Worm (Caenorhabditis elegans): ENCODE data around the gene ttr-5.

The ttr-5 gene

DNA sequence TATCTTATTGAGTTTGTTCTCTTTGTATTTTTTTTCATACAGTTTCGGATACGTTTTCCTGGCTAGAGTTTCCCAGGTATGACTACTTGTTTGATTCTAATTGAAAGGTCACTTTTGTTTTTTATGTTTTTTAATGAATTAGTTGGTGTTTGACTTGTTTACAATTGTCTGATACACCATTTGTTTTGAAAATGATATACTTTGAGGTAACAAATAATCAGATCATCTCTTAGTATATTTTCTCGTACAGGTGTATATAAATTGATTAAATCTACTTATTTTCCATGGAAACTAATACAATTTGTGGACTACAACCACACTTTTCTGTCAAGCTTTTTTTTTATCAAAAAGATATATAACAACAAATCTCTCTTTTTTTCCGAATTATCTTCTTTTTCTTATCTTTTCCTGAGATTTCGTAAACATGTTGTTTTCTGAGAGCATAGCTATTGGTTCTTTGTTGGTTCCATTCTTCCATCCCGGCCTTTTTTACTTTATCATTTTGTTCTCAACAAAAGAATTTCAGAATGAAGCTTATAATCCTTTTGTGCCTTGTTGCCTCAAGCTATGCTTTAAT, at the start of gene ttr-5:
Gene ttr-5, plus strand, starts transcription at position 527 of the 577 bp plus-strand sequence.
- TF ChIP-seq ztf-23 (GFP tag; IDR thresholded peaks at IDR 0.05) (no peak), T22C8.4 (GFP tag; IDR thresholded peaks at IDR 0.05) (no peak), flt-1 (GFP tag; IDR thresholded peaks at IDR 0.05) (no peak), ztf-29 (GFP tag; IDR thresholded peaks at IDR 0.05) (no peak), med-1 (GFP tag; optimal IDR thresholded peaks at IDR 0.05; ENCODE audit: insufficient read depth) (no peak)

DNA sequence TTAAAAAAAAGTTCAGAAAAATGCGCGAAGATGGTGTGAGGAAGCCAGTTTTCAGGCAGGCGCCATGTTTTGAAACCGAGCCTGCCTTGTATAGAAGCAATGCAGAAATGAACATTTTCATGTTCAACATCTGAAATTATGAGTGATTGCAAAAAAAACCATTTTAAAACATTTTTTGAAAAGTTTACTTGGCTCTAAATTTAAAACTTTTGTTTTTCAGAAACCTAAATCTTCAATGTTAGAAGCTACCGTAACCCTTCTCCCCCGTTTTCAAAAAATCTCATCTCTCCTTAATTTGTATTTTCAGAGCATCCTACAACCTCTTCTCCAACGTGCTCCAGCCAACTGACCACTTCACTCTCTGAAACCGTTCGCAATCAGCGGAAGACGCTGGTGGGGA, 48.6 kb upstream of the ttr-5 start, which contains the start of gene fozi-1:
Gene fozi-1, plus strand, starts transcription at position 301 of the 400 bp plus-strand sequence.
- no peak for TF ChIP-seq flt-1 (GFP tag; IDR thresholded peaks at IDR 0.05)
- no peak for TF ChIP-seq klf-2 (GFP tag; conservative IDR thresholded peaks at IDR 0.05)
- no peak for TF ChIP-seq med-1 (GFP tag; optimal IDR thresholded peaks at IDR 0.05; ENCODE audit: insufficient read depth)
- TF ChIP-seq tab-1 (GFP tag; IDR thresholded peaks at IDR 0.05) = no peak
- TF ChIP-seq T22C8.4 (GFP tag; IDR thresholded peaks at IDR 0.05) = no peak
- no peak for TF ChIP-seq ztf-29 (GFP tag; IDR thresholded peaks at IDR 0.05)
- TF ChIP-seq ztf-23 (GFP tag; IDR thresholded peaks at IDR 0.05) = no peak
- no peak for TF ChIP-seq ref-1 (GFP tag; conservative IDR thresholded peaks at IDR 0.05)
- no peak for TF ChIP-seq cog-1 (tag; optimal IDR thresholded peaks at IDR 0.05)

DNA sequence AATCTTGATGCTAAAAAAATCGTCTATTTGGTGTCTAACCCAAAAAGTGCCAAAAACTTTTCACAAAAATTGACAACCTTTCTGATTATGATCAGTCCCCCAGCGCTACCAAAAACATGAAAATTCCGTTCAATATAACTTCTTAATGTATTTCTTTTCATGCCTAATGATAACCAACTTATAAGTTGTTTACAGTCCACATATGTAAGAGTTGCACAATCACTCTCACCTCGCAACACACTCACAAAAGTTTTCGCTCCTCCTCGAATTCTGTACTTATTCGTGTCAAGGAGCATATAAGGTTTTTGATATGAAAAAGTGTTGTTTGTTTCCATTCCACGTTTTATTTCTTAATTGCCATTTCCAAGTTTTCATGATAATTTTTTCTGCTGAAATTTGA, 41.6 kb upstream of the ttr-5 start:
- TF ChIP-seq tab-1 (GFP tag; IDR thresholded peaks at IDR 0.05) = no peak
- no peak for TF ChIP-seq T22C8.4 (GFP tag; IDR thresholded peaks at IDR 0.05)
- TF ChIP-seq cog-1 (tag; optimal IDR thresholded peaks at IDR 0.05) = no peak
- TF ChIP-seq klf-2 (GFP tag; conservative IDR thresholded peaks at IDR 0.05) = no peak
- TF ChIP-seq flt-1 (GFP tag; IDR thresholded peaks at IDR 0.05) = no peak
- no peak for TF ChIP-seq ztf-29 (GFP tag; IDR thresholded peaks at IDR 0.05)
- TF ChIP-seq ref-1 (GFP tag; conservative IDR thresholded peaks at IDR 0.05) = no peak
- no peak for TF ChIP-seq med-1 (GFP tag; optimal IDR thresholded peaks at IDR 0.05; ENCODE audit: insufficient read depth)
- no peak for TF ChIP-seq ztf-23 (GFP tag; IDR thresholded peaks at IDR 0.05)

DNA sequence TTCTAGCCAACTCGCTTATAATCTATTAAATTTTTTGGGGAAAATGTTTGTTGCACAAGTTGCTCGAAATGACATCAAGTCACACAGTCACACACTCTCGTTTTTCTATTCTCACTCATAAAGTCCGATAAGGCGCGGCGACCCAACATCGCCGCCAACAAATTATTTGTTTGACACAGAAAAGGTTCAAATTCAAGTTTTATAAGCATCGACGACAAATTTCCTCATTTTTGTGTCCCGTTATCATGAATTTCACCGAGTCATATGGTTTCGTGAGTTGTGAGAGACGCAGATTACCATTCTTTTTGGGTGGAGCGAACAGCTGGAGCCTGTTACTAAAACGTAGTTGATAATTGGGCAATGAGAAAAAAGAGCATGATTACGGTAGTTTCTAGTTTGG, 40.3 kb upstream of the ttr-5 start:
- TF ChIP-seq cog-1 (tag; optimal IDR thresholded peaks at IDR 0.05) (no peak), T22C8.4 (GFP tag; IDR thresholded peaks at IDR 0.05) (no peak), med-1 (GFP tag; optimal IDR thresholded peaks at IDR 0.05; ENCODE audit: insufficient read depth) (no peak), klf-2 (GFP tag; conservative IDR thresholded peaks at IDR 0.05) (no peak), flt-1 (GFP tag; IDR thresholded peaks at IDR 0.05) (no peak), ztf-29 (GFP tag; IDR thresholded peaks at IDR 0.05) (no peak), ztf-23 (GFP tag; IDR thresholded peaks at IDR 0.05) (no peak), tab-1 (GFP tag; IDR thresholded peaks at IDR 0.05) (no peak), ref-1 (GFP tag; conservative IDR thresholded peaks at IDR 0.05) (no peak)

DNA sequence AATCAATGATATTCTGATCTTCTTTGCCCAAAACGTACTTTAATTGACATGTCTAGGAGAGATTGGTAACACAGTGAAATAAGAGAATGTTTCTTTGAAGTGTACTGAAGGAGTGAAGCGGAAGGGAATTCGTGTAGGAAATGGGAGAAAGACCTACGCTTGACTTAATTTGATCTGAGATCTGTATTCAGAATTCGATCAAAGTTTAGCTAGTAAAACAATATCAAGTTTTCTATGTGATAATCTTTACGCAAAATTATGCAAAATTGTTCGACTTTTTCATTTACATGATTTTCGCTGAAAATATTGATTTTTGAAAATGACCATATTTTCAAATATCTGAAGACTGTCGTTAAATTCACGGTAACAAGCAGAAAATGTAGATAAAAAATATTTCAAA, 32.8 kb upstream of the ttr-5 start, which contains the start of gene K01B6.4:
Gene K01B6.4, minus strand, starts transcription at position 101 of the 400 bp plus-strand sequence.
- TF ChIP-seq ztf-29 (GFP tag; IDR thresholded peaks at IDR 0.05) = no peak
- TF ChIP-seq klf-2 (GFP tag; conservative IDR thresholded peaks at IDR 0.05) = no peak
- TF ChIP-seq flt-1 (GFP tag; IDR thresholded peaks at IDR 0.05) = no peak
- TF ChIP-seq tab-1 (GFP tag; IDR thresholded peaks at IDR 0.05) = no peak
- TF ChIP-seq med-1 (GFP tag; optimal IDR thresholded peaks at IDR 0.05; ENCODE audit: insufficient read depth) = no peak
- TF ChIP-seq ztf-23 (GFP tag; IDR thresholded peaks at IDR 0.05) = no peak
- no peak for TF ChIP-seq T22C8.4 (GFP tag; IDR thresholded peaks at IDR 0.05)
- TF ChIP-seq cog-1 (tag; optimal IDR thresholded peaks at IDR 0.05) = no peak
- no peak for TF ChIP-seq ref-1 (GFP tag; conservative IDR thresholded peaks at IDR 0.05)

DNA sequence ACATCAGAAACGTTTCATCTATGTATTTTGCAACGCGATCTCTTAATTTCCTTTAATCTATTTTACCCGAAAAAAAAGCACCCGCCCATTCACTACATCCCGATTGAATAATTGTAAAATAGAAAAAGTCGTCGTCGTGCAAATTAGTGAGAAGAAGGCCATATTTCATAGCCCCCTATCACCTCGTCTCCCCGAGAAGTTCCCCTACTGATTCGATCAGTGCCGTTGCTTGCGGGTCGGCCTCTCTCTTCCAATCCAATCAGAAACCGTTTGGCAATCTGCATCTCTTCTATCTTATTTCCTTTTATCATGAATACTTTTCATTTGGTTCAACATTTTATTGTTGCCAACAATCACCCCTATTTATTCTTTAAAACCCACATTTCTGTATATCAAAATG, 31.0 kb upstream of the ttr-5 start:
- TF ChIP-seq cog-1 (tag; optimal IDR thresholded peaks at IDR 0.05) = no peak

DNA sequence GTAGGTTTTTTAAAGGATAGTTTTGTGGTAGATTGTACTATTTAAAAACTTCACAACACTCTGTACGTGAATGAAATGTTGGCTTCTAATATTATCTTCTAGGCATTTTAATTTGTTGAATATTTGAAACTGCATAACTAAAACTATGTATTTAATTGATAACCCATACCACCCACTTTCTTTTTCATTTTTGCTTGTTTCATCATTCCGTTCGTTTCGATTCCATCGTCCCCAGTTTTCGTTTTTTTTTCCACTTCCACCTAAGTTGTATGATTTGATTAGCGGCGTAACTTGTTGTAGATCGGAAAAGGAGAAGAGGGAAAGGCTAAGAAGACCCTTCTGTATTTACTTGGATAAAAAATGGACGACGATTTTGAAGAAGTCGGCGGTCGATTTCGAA, 30.2 kb upstream of the ttr-5 start, which contains the start of gene K01B6.3:
Gene K01B6.3, plus strand, starts transcription at position 301 of the 400 bp plus-strand sequence.
- TF ChIP-seq cog-1 (tag; optimal IDR thresholded peaks at IDR 0.05) (no peak), tab-1 (GFP tag; IDR thresholded peaks at IDR 0.05) (no peak), T22C8.4 (GFP tag; IDR thresholded peaks at IDR 0.05) (no peak), ztf-29 (GFP tag; IDR thresholded peaks at IDR 0.05) (no peak)

DNA sequence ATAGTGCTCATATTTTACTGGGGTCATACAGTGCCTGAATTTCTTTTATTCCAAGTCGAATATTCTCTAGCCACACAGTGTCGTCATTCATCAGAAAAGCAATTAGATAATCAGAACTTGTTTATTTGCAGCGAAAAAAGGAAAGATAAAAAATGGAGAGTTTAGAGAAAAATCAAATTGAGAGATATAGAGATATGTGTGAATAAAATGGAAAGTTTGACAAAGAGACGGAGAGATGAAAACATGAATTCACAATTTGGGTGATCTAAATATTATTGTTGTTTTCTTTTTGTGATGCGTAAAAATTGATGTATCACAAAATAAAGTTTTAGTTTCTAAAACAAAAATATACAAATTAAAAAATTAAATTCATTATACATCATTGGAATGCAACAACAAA, 29.4 kb upstream of the ttr-5 start:
- TF ChIP-seq ztf-29 (GFP tag; IDR thresholded peaks at IDR 0.05) (no peak), T22C8.4 (GFP tag; IDR thresholded peaks at IDR 0.05) (no peak), ztf-23 (GFP tag; IDR thresholded peaks at IDR 0.05) (no peak), med-1 (GFP tag; optimal IDR thresholded peaks at IDR 0.05; ENCODE audit: insufficient read depth) (no peak), flt-1 (GFP tag; IDR thresholded peaks at IDR 0.05) (no peak)

DNA sequence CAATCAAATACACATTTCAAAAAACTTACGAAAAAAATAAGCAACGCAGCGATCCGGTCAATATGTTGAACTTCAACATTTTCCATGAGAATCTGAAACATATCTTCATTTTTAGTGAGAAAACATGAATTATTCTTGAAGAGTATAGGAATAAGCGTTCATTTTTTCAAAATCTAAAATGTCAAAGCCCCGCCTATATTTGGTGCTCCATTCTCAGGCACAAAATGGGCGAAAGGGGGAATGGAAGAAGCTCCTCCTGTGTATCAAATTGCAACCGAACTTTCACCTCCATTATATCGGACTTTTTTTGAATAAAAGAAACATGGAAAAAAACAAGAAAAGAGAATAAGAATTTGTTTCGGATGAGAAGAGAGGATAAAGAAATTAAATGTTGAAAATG, 23.5 kb upstream of the ttr-5 start, which contains the start of gene srx-45:
Gene srx-45, minus strand, starts transcription at position 101 of the 400 bp plus-strand sequence.
- TF ChIP-seq ztf-23 (GFP tag; IDR thresholded peaks at IDR 0.05) = no peak
- TF ChIP-seq klf-2 (GFP tag; conservative IDR thresholded peaks at IDR 0.05) = no peak
- no peak for TF ChIP-seq T22C8.4 (GFP tag; IDR thresholded peaks at IDR 0.05)
- TF ChIP-seq flt-1 (GFP tag; IDR thresholded peaks at IDR 0.05) = no peak
- no peak for TF ChIP-seq tab-1 (GFP tag; IDR thresholded peaks at IDR 0.05)
- TF ChIP-seq cog-1 (tag; optimal IDR thresholded peaks at IDR 0.05) = no peak
- no peak for TF ChIP-seq ztf-29 (GFP tag; IDR thresholded peaks at IDR 0.05)
- TF ChIP-seq med-1 (GFP tag; optimal IDR thresholded peaks at IDR 0.05; ENCODE audit: insufficient read depth) = no peak
- TF ChIP-seq ref-1 (GFP tag; conservative IDR thresholded peaks at IDR 0.05) = no peak

DNA sequence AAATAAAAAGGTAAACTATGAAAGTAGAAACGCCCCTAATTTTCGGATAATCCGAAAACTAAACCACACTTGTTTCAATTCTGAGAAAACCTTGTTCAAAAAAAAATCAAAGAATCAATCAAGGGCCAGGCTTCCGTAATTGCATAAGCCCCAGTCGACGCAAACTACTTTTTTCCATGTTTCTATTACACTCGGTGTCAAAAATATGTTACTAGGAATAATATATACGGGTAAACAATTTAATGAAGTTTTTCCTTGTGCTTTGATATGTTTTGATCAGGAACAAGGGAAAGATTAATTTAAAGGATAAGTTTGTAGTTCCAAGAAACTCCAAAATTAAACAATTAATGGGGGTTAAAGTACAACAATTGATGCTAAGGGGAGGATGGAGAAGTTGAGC, 20.3 kb upstream of the ttr-5 start:
- TF ChIP-seq klf-2 (GFP tag; conservative IDR thresholded peaks at IDR 0.05) (no peak), cog-1 (tag; optimal IDR thresholded peaks at IDR 0.05) (no peak), ref-1 (GFP tag; conservative IDR thresholded peaks at IDR 0.05) (no peak), flt-1 (GFP tag; IDR thresholded peaks at IDR 0.05) (no peak), T22C8.4 (GFP tag; IDR thresholded peaks at IDR 0.05) (no peak), med-1 (GFP tag; optimal IDR thresholded peaks at IDR 0.05; ENCODE audit: insufficient read depth) (no peak), ztf-23 (GFP tag; IDR thresholded peaks at IDR 0.05) (no peak), tab-1 (GFP tag; IDR thresholded peaks at IDR 0.05) (no peak), ztf-29 (GFP tag; IDR thresholded peaks at IDR 0.05) (no peak)
